Worm (Caenorhabditis elegans) whole organism, L4 larva: ENCODE measurements around the gene com-1.
A peak's percentile ranks its signal among the peaks of the same experiment; 100 is the strongest.

ENCODE experiments used
- D1046.2 ChIP-seq: fragments of 200-800 bp; sonication (Bioruptor generic); IDR thresholded peaks from 2 replicates; pipeline ENCODE4 v1.3.6; 2022; ENCODE audit warnings: missing genetic modification characterization, missing compliant biosample characterization
- F44E2.7 ChIP-seq: fragments of 200-800 bp; sonication (Bioruptor generic); IDR thresholded peaks from 2 replicates; pipeline ENCODE4 v2.1.2; 2022; ENCODE audit warnings: missing genetic modification characterization, missing compliant biosample characterization
- Y48G9A.11 ChIP-seq: fragments of 200-800 bp; sonication (Bioruptor generic); IDR thresholded peaks from 2 replicates; pipeline ENCODE4 v1.3.6; 2022; ENCODE audit warnings: missing genetic modification reagents, missing genetic modification characterization, missing compliant biosample characterization
- Y75B8A.6 ChIP-seq: fragments of 200-800 bp; sonication (Bioruptor generic); IDR thresholded peaks from 2 replicates; pipeline ENCODE4 v1.3.6; 2022; ENCODE audit warnings: missing genetic modification reagents, missing genetic modification characterization, missing compliant biosample characterization
- ZK337.2 ChIP-seq: fragments of 200-800 bp; sonication (Bioruptor generic); IDR thresholded peaks from 2 replicates; pipeline ENCODE4 v1.3.6; 2022; ENCODE audit warnings: missing genetic modification reagents, missing genetic modification characterization, missing compliant biosample characterization
- aha-1 ChIP-seq: fragments of 150-350 bp; peaks from one replicate; lab custom pipeline; 2014; ENCODE audit warnings: missing biosample characterization, missing genetic modification characterization
- ceh-44 ChIP-seq: fragments of 200-800 bp; sonication (Bioruptor generic); IDR thresholded peaks from 2 replicates; pipeline ENCODE4 v1.3.6; 2022; ENCODE audit warnings: missing genetic modification reagents, missing genetic modification characterization, missing compliant biosample characterization
- ceh-62 ChIP-seq: sonication (generic microtip); optimal IDR thresholded peaks from 2 replicates; lab custom pipeline; 2017; ENCODE audit warnings: missing biosample characterization, missing genetic modification characterization
- ceh-82 ChIP-seq: sonication (generic microtip); optimal IDR thresholded peaks from 2 replicates; lab custom pipeline; 2017; ENCODE audit warnings: missing biosample characterization, missing genetic modification characterization
- ces-1 ChIP-seq: fragments of 150-350 bp; sonication (generic microtip); optimal IDR thresholded peaks from 4 replicates; lab custom pipeline; 2014; ENCODE audit warnings: missing biosample characterization, missing genetic modification reagents, missing genetic modification characterization
- ctbp-1 ChIP-seq: fragments of 200-800 bp; sonication (Bioruptor generic); IDR thresholded peaks from 2 replicates; pipeline ENCODE4 v1.3.6; 2022; ENCODE audit warnings: missing genetic modification reagents, missing genetic modification characterization, missing compliant biosample characterization
- daf-12 ChIP-seq: fragments of 150-350 bp; optimal IDR thresholded peaks from 2 replicates; lab custom pipeline; 2014; ENCODE audit warnings: missing biosample characterization, missing genetic modification reagents, missing genetic modification characterization
- daf-19 ChIP-seq: fragments of 200-800 bp; sonication (Bioruptor generic); conservative IDR thresholded peaks from 2 replicates; pipeline ENCODE4 v1.3.6; 2022; ENCODE audit warnings: missing genetic modification characterization, missing compliant biosample characterization
- dmd-6 ChIP-seq: fragments of 200-800 bp; sonication (Bioruptor generic); IDR thresholded peaks from 2 replicates; pipeline ENCODE4 v1.3.6; 2022; ENCODE audit warnings: missing genetic modification reagents, missing genetic modification characterization, missing compliant biosample characterization
- dmd-9 ChIP-seq: fragments of 200-800 bp; sonication (Bioruptor generic); IDR thresholded peaks from 2 replicates; pipeline ENCODE4 v1.3.6; 2022; ENCODE audit warnings: missing genetic modification reagents, missing genetic modification characterization, missing compliant biosample characterization
- fkh-10 ChIP-seq: fragments of 150-350 bp; optimal IDR thresholded peaks from 2 replicates; lab custom pipeline; 2014; ENCODE audit warnings: missing biosample characterization, missing genetic modification reagents, missing genetic modification characterization
- hif-1 ChIP-seq, 2 experiments: sonication (generic microtip); optimal IDR thresholded peaks; 2 replicates each; lab custom pipeline; 2016 to 2017; ENCODE audit warnings: missing compliant biosample characterization in 2 of 2, missing genetic modification characterization in 2 of 2, missing genetic modification reagents in 2 of 2, missing genotype in 2 of 2, mild to moderate bottlenecking in 1 of 2
- hmg-1.1 ChIP-seq: fragments of 200-800 bp; sonication (Bioruptor generic); IDR thresholded peaks from 2 replicates; pipeline ENCODE4 v1.3.6; 2022; ENCODE audit warnings: missing genetic modification reagents, missing genetic modification characterization, missing compliant biosample characterization
- lim-7 ChIP-seq: fragments of 200-800 bp; sonication (Bioruptor generic); IDR thresholded peaks from 2 replicates; pipeline ENCODE4 v1.3.6; 2022; ENCODE audit warnings: missing genetic modification characterization, missing compliant biosample characterization
- lin-1 ChIP-seq: fragments of 200-800 bp; sonication (Bioruptor generic); IDR thresholded peaks from 2 replicates; pipeline ENCODE4 v1.3.6; 2022; ENCODE audit warnings: missing genetic modification reagents, missing genetic modification characterization, missing compliant biosample characterization
- lin-13 ChIP-seq: fragments of 150-350 bp; optimal IDR thresholded peaks from 2 replicates; lab custom pipeline; 2014; ENCODE audit warnings: missing biosample characterization, missing genetic modification reagents, missing genetic modification characterization
- lin-39 ChIP-seq: fragments of 150-350 bp; optimal IDR thresholded peaks from 2 replicates; lab custom pipeline; 2014; ENCODE audit warnings: missing biosample characterization, missing genetic modification reagents, missing genetic modification characterization
- madf-5 ChIP-seq, 2 experiments: fragments of 200-800 bp; sonication (Bioruptor generic); IDR thresholded peaks; 2 replicates each; pipeline ENCODE4 v1.3.6; 2022; ENCODE audit warnings: missing compliant biosample characterization in 2 of 2, missing genetic modification characterization in 2 of 2
- mdt-29 ChIP-seq: fragments of 200-800 bp; sonication (Bioruptor generic); IDR thresholded peaks from 2 replicates; pipeline ENCODE4 v1.3.6; 2022; ENCODE audit warnings: missing genetic modification reagents, missing genetic modification characterization, missing compliant biosample characterization
- mep-1 ChIP-seq: fragments of 150-350 bp; sonication (generic microtip); optimal IDR thresholded peaks from 3 replicates; lab custom pipeline; 2014; ENCODE audit warnings: missing biosample characterization, missing genetic modification characterization
- mes-2 ChIP-seq: sonication (generic microtip); optimal IDR thresholded peaks from 2 replicates; lab custom pipeline; 2016; ENCODE audit warnings: missing genotype, mild to moderate bottlenecking, missing genetic modification characterization, missing compliant biosample characterization; ENCODE audit not compliant: poor library complexity, severe bottlenecking
- nhr-237 ChIP-seq: sonication (generic microtip); optimal IDR thresholded peaks from 2 replicates; lab custom pipeline; 2017; ENCODE audit warnings: missing biosample characterization, missing genetic modification characterization
- nhr-28 ChIP-seq: fragments of 150-350 bp; optimal IDR thresholded peaks from 2 replicates; lab custom pipeline; 2014; ENCODE audit warnings: missing biosample characterization, missing genetic modification characterization
- nhr-42 ChIP-seq: fragments of 200-800 bp; sonication (Bioruptor generic); IDR thresholded peaks from 2 replicates; pipeline ENCODE4 v1.3.6; 2022; ENCODE audit warnings: missing genetic modification characterization, missing compliant biosample characterization
- rbr-2 ChIP-seq: sonication (generic microtip); optimal IDR thresholded peaks from 2 replicates; lab custom pipeline; 2016; ENCODE audit warnings: missing genotype, missing genetic modification characterization, missing compliant biosample characterization
- saeg-2 ChIP-seq: fragments of 200-800 bp; sonication (Bioruptor generic); IDR thresholded peaks from 2 replicates; pipeline ENCODE4 v1.3.6; 2022; ENCODE audit warnings: missing genetic modification reagents, missing genetic modification characterization, missing compliant biosample characterization
- set-16 ChIP-seq: fragments of 200-800 bp; sonication (Bioruptor generic); IDR thresholded peaks from 2 replicates; pipeline ENCODE4 v1.3.6; 2022; ENCODE audit warnings: missing genetic modification reagents, missing genetic modification characterization, missing compliant biosample characterization
- skn-1 ChIP-seq: fragments of 150-350 bp; optimal IDR thresholded peaks from 2 replicates; lab custom pipeline; 2014; ENCODE audit warnings: missing biosample characterization, missing genetic modification characterization
- tag-97 ChIP-seq: fragments of 200-800 bp; sonication (Bioruptor generic); IDR thresholded peaks from 2 replicates; pipeline ENCODE4 v1.3.6; 2022; ENCODE audit warnings: missing genetic modification characterization, missing compliant biosample characterization
- tra-1 ChIP-seq: fragments of 200-800 bp; sonication (Bioruptor generic); IDR thresholded peaks from 2 replicates; pipeline ENCODE4 v1.3.6; 2022; ENCODE audit warnings: missing genetic modification reagents, missing genetic modification characterization, missing compliant biosample characterization
- unc-130 ChIP-seq: sonication (generic microtip); optimal IDR thresholded peaks from 2 replicates; lab custom pipeline; 2016; ENCODE audit warnings: missing genetic modification reagents, missing genetic modification characterization, missing compliant biosample characterization
- vab-7 ChIP-seq: fragments of 200-800 bp; sonication (Bioruptor generic); IDR thresholded peaks from 2 replicates; pipeline ENCODE4 v1.3.6; 2022; ENCODE audit warnings: missing genetic modification reagents, missing genetic modification characterization, missing compliant biosample characterization
- zag-1 ChIP-seq: fragments of 150-350 bp; optimal IDR thresholded peaks from 2 replicates; lab custom pipeline; 2014; ENCODE audit warnings: missing biosample characterization, missing genetic modification characterization
- zip-11 ChIP-seq: fragments of 200-800 bp; sonication (Bioruptor generic); IDR thresholded peaks from 2 replicates; pipeline ENCODE4 v1.3.6; 2022; ENCODE audit warnings: missing genetic modification characterization, missing compliant biosample characterization

com-1 gene

ce11 chrIII:10848858-10849257, 47.3 kb upstream of the com-1 start, which contains the start of the genes fbxb-85 and hex-3 (continued):
- TF ChIP-seq hif-1 (tag; optimal IDR thresholded peaks at IDR 0.05; lab: Kevin White, UChicago) (peak; percentile 60 to 75), skn-1 (tag; lab: Kevin White, UChicago) (no peak), lin-13 (peak; percentile 77), lin-1 (GFP tag; lab: Robert Waterston, UW) (peak; percentile 60), saeg-2 (peak; percentile 83), ceh-62 (no peak), nhr-28 (tag; lab: Kevin White, UChicago) (peak; percentile 51), Y75B8A.6 (GFP tag; lab: Robert Waterston, UW) (no peak), daf-19 (peak; percentile 82), ZK337.2 (GFP tag; lab: Robert Waterston, UW) (peak; percentile 68; the same call in 1 of the 2 replicates), ces-1 (GFP tag; lab: Kevin White, UChicago) (peak; percentile 57), zag-1 (peak; percentile 64), fkh-10 (peak; percentile 89), zip-11 (GFP tag; lab: Robert Waterston, UW) (no peak), unc-130 (GFP tag; lab: Kevin White, UChicago) (peak; percentile 67)
- TF ChIP-seq, all 104 proteins: peak for 66

DNA sequence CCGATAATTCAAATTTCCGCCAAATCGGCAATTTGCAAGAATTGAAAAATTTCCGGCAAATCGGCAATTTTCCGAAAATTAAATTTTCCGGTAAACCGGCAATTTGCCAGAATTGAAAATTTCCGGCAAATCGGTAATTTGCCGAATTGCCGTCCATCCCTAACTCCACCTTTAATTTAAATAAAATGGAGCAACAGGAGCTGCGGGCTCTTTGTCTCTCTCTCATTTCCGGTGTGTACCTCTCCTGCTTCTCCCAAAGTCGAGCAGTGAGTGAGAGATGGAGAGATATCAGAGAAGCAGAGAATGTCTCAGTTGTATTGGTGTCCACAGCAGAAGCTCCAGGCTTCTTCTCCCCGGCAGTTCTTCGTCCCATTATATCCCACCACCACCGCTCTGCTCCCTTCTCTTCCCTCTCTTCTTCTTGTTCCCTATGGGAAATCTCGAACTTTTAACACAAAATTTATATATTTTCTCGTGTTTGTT, 40.7 kb upstream of the com-1 start, which contains the start of gene Y39A1C.1:
Gene Y39A1C.1 (plus strand): TSS at position 51 of the 483 bp plus-strand sequence.
- TF ChIP-seq mes-2 (peak; percentile 54), rbr-2 (peak; percentile 15), set-16 (GFP tag; lab: Robert Waterston, UW) (0 out of 2 replicates have a peak, but pooled peaks have one; percentile 17), hmg-1.1 (GFP tag; lab: Robert Waterston, UW) (peak; percentile 55; the same call in 1 of the 2 replicates), tra-1 (0 out of 2 replicates have a peak, but pooled peaks have one; percentile 30), mep-1 (tag; lab: Kevin White, UChicago) (no peak), ceh-82 (tag; lab: Kevin White, UChicago) (no peak), aha-1 (tag; lab: Kevin White, UChicago) (peak; percentile 8), daf-12 (no peak)

ce11 chrIII:10856830-10857229, 39.3 kb upstream of the com-1 start:
- TF ChIP-seq unc-130 (GFP tag; lab: Kevin White, UChicago) (peak; percentile 77), zip-11 (GFP tag; lab: Robert Waterston, UW) (no peak), dmd-9 (GFP tag; lab: Robert Waterston, UW) (peak; percentile 65; the same call in 1 of the 2 replicates), ZK337.2 (GFP tag; lab: Robert Waterston, UW) (peak; percentile 57; the same call in 1 of the 2 replicates), ctbp-1 (GFP tag; lab: Robert Waterston, UW) (no peak), dmd-6 (GFP tag; lab: Robert Waterston, UW) (peak; percentile 22; the same call in 1 of the 2 replicates), mdt-29 (0 out of 2 replicates have a peak, but pooled peaks have one; percentile 29), madf-5 (GFP tag; IDR thresholded peaks at IDR 0.05; lab: Robert Waterston, UW) (0 out of 4 replicates have a peak, but pooled peaks of 1 of the 2 experiments have one; percentile 35), mes-2 (peak; percentile 90), D1046.2 (GFP tag; lab: Robert Waterston, UW) (0 out of 2 replicates have a peak, but pooled peaks have one; percentile 56), lim-7 (no peak), lin-39 (no peak), tag-97 (GFP tag; lab: Robert Waterston, UW) (0 out of 2 replicates have a peak, but pooled peaks have one; percentile 57), hif-1 (tag; optimal IDR thresholded peaks at IDR 0.05; lab: Kevin White, UChicago) (peak in 1 of 2 experiments; percentile 72), Y75B8A.6 (GFP tag; lab: Robert Waterston, UW) (no peak), F44E2.7 (GFP tag; lab: Robert Waterston, UW) (no peak), nhr-42 (GFP tag; lab: Robert Waterston, UW) (0 out of 2 replicates have a peak, but pooled peaks have one; percentile 52), ceh-44 (peak; percentile 78), vab-7 (0 out of 2 replicates have a peak, but pooled peaks have one; percentile 55), nhr-237 (tag; lab: Kevin White, UChicago) (no peak), hmg-1.1 (GFP tag; lab: Robert Waterston, UW) (0 out of 2 replicates have a peak, but pooled peaks have one; percentile 20), Y48G9A.11 (GFP tag; lab: Robert Waterston, UW) (peak; percentile 51; the same call in 1 of the 2 replicates)
